Fruit fly (Drosophila melanogaster) ovary, adult (tissue): Measurements from ENCODE around the gene Cpr78E.
A peak's percentile ranks its signal among the peaks of the same experiment; 100 is the strongest.

Experiments
- CG17801 ChIP-seq: fragments of 200-800 bp; optimal IDR thresholded peaks from 2 replicates; lab custom pipeline; 2019; ENCODE audit warnings: missing biosample characterization, mild to moderate bottlenecking, missing genetic modification characterization, moderate library complexity; ENCODE audit not compliant: partially characterized antibody

Gene Cpr78E

dm6 chr3L:21651412-21651811 is 15.4 kb downstream of the Cpr78E start:
- TF ChIP-seq CG17801: no peak

- no peak for TF ChIP-seq CG17801
Measured at dm6 chr3L:21647853-21648252, 18.9 kb downstream of the Cpr78E start.

dm6 chr3L:21645878-21646277 is 20.9 kb downstream of the Cpr78E start:
- no peak for TF ChIP-seq CG17801

dm6 chr3L:21644607-21645006 is 22.2 kb downstream of the Cpr78E start, which contains the start of gene CG43980:
CG43980 (plus strand) TSS chr3L:21644958.
- TF ChIP-seq CG17801: no peak

- no peak for TF ChIP-seq CG17801
Measured at dm6 chr3L:21644176-21644575, 22.6 kb downstream of the Cpr78E start.

- TF ChIP-seq CG17801: no peak
Measured at dm6 chr3L:21642908-21643572, 23.7 kb downstream of the Cpr78E start.

- peak; percentile 54 for TF ChIP-seq CG17801
Measured at dm6 chr3L:21640815-21641214, 26.0 kb downstream of the Cpr78E start, which contains the start of gene Atox1. Atox1 (plus strand) TSS chr3L:21640995.

- no peak for TF ChIP-seq CG17801
Measured at dm6 chr3L:21639059-21639458, 27.7 kb downstream of the Cpr78E start, which contains the start of gene CG32445. CG32445 (plus strand) TSS chr3L:21639359.

dm6 chr3L:21636265-21636993 is 30.4 kb downstream of the Cpr78E start, which contains the start of gene CG32444:
CG32444 (plus strand) TSS chr3L:21636947.
- no peak for TF ChIP-seq CG17801

- TF ChIP-seq CG17801: no peak
Measured at dm6 chr3L:21635208-21635607, 31.6 kb downstream of the Cpr78E start, which contains the start of gene ORMDL. ORMDL (plus strand) TSS chr3L:21635305.

dm6 chr3L:21634152-21634689 is 32.6 kb downstream of the Cpr78E start, which contains the start of gene MED1:
MED1 (minus strand) TSS chr3L:21634446.
- no peak for TF ChIP-seq CG17801

dm6 chr3L:21626036-21626614 is 40.7 kb downstream of the Cpr78E start:
- TF ChIP-seq CG17801: no peak

- TF ChIP-seq CG17801: no peak
Measured at dm6 chr3L:21625547-21625946, 41.2 kb downstream of the Cpr78E start, which contains the start of the genes CG7166 and Alg11. CG7166 (minus strand) TSS chr3L:21625647. Alg11 (plus strand) TSS chr3L:21625806.

- no peak for TF ChIP-seq CG17801
Measured at dm6 chr3L:21617354-21617753, 49.4 kb downstream of the Cpr78E start, which contains the start of the genes S1P and CG11307. S1P (minus strand) TSS chr3L:21617376. CG11307 (plus strand) TSS chr3L:21617623.
